Fruit fly (Drosophila melanogaster) whole organism, embryonic: ENCODE measurements around the gene CG11737.

Source experiments
- ATbp ChIP-seq: fragments of 200-800 bp; sonication (Bioruptor generic); optimal IDR thresholded peaks from 2 replicates; lab custom pipeline; 2017; ENCODE audit warnings: missing biosample characterization, mild to moderate bottlenecking, missing genetic modification characterization, missing genetic modification reagents
- Abd-B ChIP-seq: fragments of 200-800 bp; sonication (Bioruptor generic); optimal IDR thresholded peaks from 2 replicates; lab custom pipeline; 2018; ENCODE audit warnings: missing biosample characterization, mild to moderate bottlenecking, missing genetic modification characterization, moderate library complexity
- Asciz ChIP-seq: fragments of 200-800 bp; sonication (Bioruptor generic); optimal IDR thresholded peaks from 2 replicates; lab custom pipeline; 2017; ENCODE audit warnings: missing biosample characterization, mild to moderate bottlenecking, missing genetic modification characterization, missing genetic modification reagents
- CG10147 ChIP-seq: fragments of 200-800 bp; sonication (Bioruptor generic); optimal IDR thresholded peaks from 2 replicates; lab custom pipeline; 2019; ENCODE audit warnings: missing biosample characterization, mild to moderate bottlenecking, missing genetic modification characterization, moderate library complexity
- CG10979 ChIP-seq: fragments of 200-800 bp; sonication (Bioruptor generic); optimal IDR thresholded peaks from 2 replicates; lab custom pipeline; 2018; ENCODE audit warnings: missing biosample characterization, mild to moderate bottlenecking, missing genetic modification characterization, moderate library complexity
- CG11247 ChIP-seq: fragments of 200-800 bp; sonication (Bioruptor generic); IDR thresholded peaks from 2 replicates; pipeline ENCODE4 v1.3.6; 2022; ENCODE audit warnings: missing biosample characterization, missing genetic modification characterization
- CG11723 ChIP-seq: fragments of 200-800 bp; sonication (Bioruptor generic); optimal IDR thresholded peaks from 2 replicates; lab custom pipeline; 2017; ENCODE audit warnings: missing biosample characterization, mild to moderate bottlenecking, missing genetic modification characterization
- CG12391 ChIP-seq: fragments of 200-800 bp; sonication (Bioruptor generic); optimal IDR thresholded peaks from 3 replicates; lab custom pipeline; 2018; ENCODE audit warnings: missing biosample characterization, mild to moderate bottlenecking, missing genetic modification characterization, moderate library complexity
- CG14441 ChIP-seq: fragments of 200-800 bp; sonication (Bioruptor generic); IDR thresholded peaks from 2 replicates; pipeline ENCODE4 v1.3.6; 2022; ENCODE audit warnings: missing biosample characterization, missing genetic modification characterization
- CG14667 ChIP-seq: fragments of 200-800 bp; sonication (Bioruptor generic); IDR thresholded peaks from 2 replicates; pipeline ENCODE4 v1.3.6; 2022; ENCODE audit warnings: missing biosample characterization, missing genetic modification characterization
- CG16863 ChIP-seq: fragments of 200-800 bp; sonication (Bioruptor generic); optimal IDR thresholded peaks from 3 replicates; lab custom pipeline; 2016; ENCODE audit warnings: missing biosample characterization, missing genetic modification characterization
- CG17186 ChIP-seq: fragments of 200-800 bp; sonication (Bioruptor generic); optimal IDR thresholded peaks from 3 replicates; lab custom pipeline; 2017; ENCODE audit warnings: missing biosample characterization, missing genetic modification reagents, missing genetic modification characterization
- CG17912 ChIP-seq: fragments of 200-800 bp; sonication (Bioruptor generic); optimal IDR thresholded peaks from 2 replicates; lab custom pipeline; 2018; ENCODE audit warnings: missing biosample characterization, mild to moderate bottlenecking, missing genetic modification characterization
- CG2678 ChIP-seq: fragments of 200-800 bp; sonication (Bioruptor generic); optimal IDR thresholded peaks from 3 replicates; lab custom pipeline; 2019; ENCODE audit warnings: missing biosample characterization, mild to moderate bottlenecking, missing genetic modification characterization, moderate library complexity
- CG30020 ChIP-seq: fragments of 200-800 bp; optimal IDR thresholded peaks from 2 replicates; lab custom pipeline; 2019; ENCODE audit warnings: missing biosample characterization, mild to moderate bottlenecking, missing genetic modification characterization, moderate library complexity
- CG31441 ChIP-seq: fragments of 200-800 bp; sonication (Bioruptor generic); IDR thresholded peaks from 2 replicates; pipeline ENCODE4 v1.3.6; 2022; ENCODE audit warnings: missing biosample characterization, missing genetic modification characterization
- CG4707 ChIP-seq: fragments of 200-800 bp; sonication (Bioruptor generic); optimal IDR thresholded peaks from 2 replicates; lab custom pipeline; 2018; ENCODE audit warnings: missing biosample characterization, mild to moderate bottlenecking, missing genetic modification characterization, moderate library complexity
- CG7786 ChIP-seq: fragments of 200-800 bp; sonication (Bioruptor generic); optimal IDR thresholded peaks from 2 replicates; lab custom pipeline; 2016; ENCODE audit warnings: missing biosample characterization, missing genetic modification characterization
- CoRest ChIP-seq: fragments of 200-800 bp; sonication (Bioruptor generic); optimal IDR thresholded peaks from 3 replicates; lab custom pipeline; 2018; ENCODE audit warnings: missing biosample characterization, mild to moderate bottlenecking, missing genetic modification characterization, moderate library complexity
- D19A ChIP-seq: fragments of 200-800 bp; optimal IDR thresholded peaks from 3 replicates; lab custom pipeline; 2019; ENCODE audit warnings: missing biosample characterization, mild to moderate bottlenecking, missing genetic modification characterization, moderate library complexity
- HmgD ChIP-seq: fragments of 200-800 bp; sonication (Bioruptor generic); optimal IDR thresholded peaks from 3 replicates; lab custom pipeline; 2016; ENCODE audit warnings: missing biosample characterization, missing genetic modification characterization
- Hsf ChIP-seq: fragments of 200-800 bp; sonication (Bioruptor generic); optimal IDR thresholded peaks from 3 replicates; lab custom pipeline; 2016; ENCODE audit warnings: missing biosample characterization, missing genetic modification characterization
- Lpt ChIP-seq: fragments of >200 bp; optimal IDR thresholded peaks from 2 replicates; lab custom pipeline; 2018; ENCODE audit warnings: missing biosample characterization, missing genetic modification characterization
- Med ChIP-seq: fragments of 200-800 bp; sonication (Bioruptor generic); peaks from one replicate; lab custom pipeline; 2016; ENCODE audit warnings: missing biosample characterization, missing genetic modification characterization, mild to moderate bottlenecking, inconsistent platforms, moderate library complexity
- Nf-YA ChIP-seq: fragments of 200-800 bp; sonication (Bioruptor generic); IDR thresholded peaks from 2 replicates; pipeline ENCODE4 v1.3.6; 2022; ENCODE audit warnings: missing biosample characterization, missing genetic modification characterization
- Ptx1 ChIP-seq: fragments of 200-800 bp; sonication (Bioruptor generic); IDR thresholded peaks from 2 replicates; pipeline ENCODE4 v1.3.6; 2022; ENCODE audit warnings: missing biosample characterization, missing genetic modification characterization
- Rfx ChIP-seq: fragments of 200-800 bp; sonication (Bioruptor generic); IDR thresholded peaks from 2 replicates; pipeline ENCODE4 v1.3.6; 2022; ENCODE audit warnings: missing biosample characterization, missing genetic modification characterization
- Sox100B ChIP-seq: fragments of 200-800 bp; sonication (Bioruptor generic); optimal IDR thresholded peaks from 3 replicates; lab custom pipeline; 2018; ENCODE audit warnings: missing biosample characterization, mild to moderate bottlenecking, missing genetic modification characterization
- Sox102F ChIP-seq: fragments of 200-800 bp; sonication (Bioruptor generic); optimal IDR thresholded peaks from 2 replicates; lab custom pipeline; 2018; ENCODE audit warnings: missing biosample characterization, mild to moderate bottlenecking, missing genetic modification characterization, moderate library complexity
- Vsx1 ChIP-seq: fragments of 200-800 bp; sonication (Bioruptor generic); optimal IDR thresholded peaks from 2 replicates; lab custom pipeline; 2017; ENCODE audit warnings: missing biosample characterization, mild to moderate bottlenecking, missing genetic modification characterization, missing genetic modification reagents
- Xrp1 ChIP-seq: fragments of 200-800 bp; sonication (Bioruptor generic); IDR thresholded peaks from 2 replicates; pipeline ENCODE4 v1.3.6; 2022; ENCODE audit warnings: missing biosample characterization, missing genetic modification characterization
- al ChIP-seq: fragments of 200-800 bp; sonication (Bioruptor generic); IDR thresholded peaks from 2 replicates; pipeline ENCODE4 v1.3.6; 2022; ENCODE audit warnings: missing biosample characterization, missing genetic modification characterization
- amos ChIP-seq: fragments of 200-800 bp; sonication (Bioruptor generic); IDR thresholded peaks from 2 replicates; pipeline ENCODE4 v1.3.6; 2022; ENCODE audit warnings: missing biosample characterization, missing genetic modification characterization; ENCODE audit not compliant: partially characterized antibody
- bsh ChIP-seq, 2 experiments: fragments of 200-800 bp; sonication (Bioruptor generic); optimal IDR thresholded peaks; 2 replicates each; lab custom pipeline; 2017 to 2018; ENCODE audit warnings: mild to moderate bottlenecking in 2 of 2, missing biosample characterization in 2 of 2, missing genetic modification characterization in 2 of 2, moderate library complexity in 1 of 2
- chn ChIP-seq: fragments of 200-800 bp; sonication (Bioruptor generic); optimal IDR thresholded peaks from 2 replicates; lab custom pipeline; 2016; ENCODE audit warnings: missing biosample characterization, missing genetic modification characterization
- croc ChIP-seq: fragments of 200-800 bp; sonication (Bioruptor generic); conservative IDR thresholded peaks from 3 replicates; pipeline ENCODE4 v1.3.6; 2022; ENCODE audit warnings: missing biosample characterization, missing genetic modification characterization
- crol ChIP-seq: fragments of 200-800 bp; sonication (Bioruptor generic); IDR thresholded peaks from 2 replicates; pipeline ENCODE4 v1.3.6; 2022; ENCODE audit warnings: missing biosample characterization, missing genetic modification characterization
- fd3F ChIP-seq: fragments of 200-800 bp; sonication (Bioruptor generic); optimal IDR thresholded peaks from 2 replicates; lab custom pipeline; 2018; ENCODE audit warnings: missing biosample characterization, mild to moderate bottlenecking, missing genetic modification characterization, moderate library complexity
- grau ChIP-seq: fragments of 200-800 bp; optimal IDR thresholded peaks from 3 replicates; lab custom pipeline; 2019; ENCODE audit warnings: missing biosample characterization, mild to moderate bottlenecking, missing genetic modification characterization, moderate library complexity
- hb ChIP-seq: fragments of 200-800 bp; sonication (Bioruptor generic); IDR thresholded peaks from 3 replicates; pipeline ENCODE4 v1.3.6; 2022; ENCODE audit warnings: missing biosample characterization, missing genetic modification characterization; ENCODE audit not compliant: partially characterized antibody
- inv ChIP-seq: fragments of 200-800 bp; sonication (Bioruptor generic); IDR thresholded peaks from 2 replicates; pipeline ENCODE4 v1.3.6; 2022; ENCODE audit warnings: missing biosample characterization, missing genetic modification characterization; ENCODE audit not compliant: partially characterized antibody
- jing ChIP-seq: fragments of 200-800 bp; sonication (Bioruptor generic); optimal IDR thresholded peaks from 2 replicates; lab custom pipeline; 2018; ENCODE audit warnings: missing biosample characterization, mild to moderate bottlenecking, missing genetic modification characterization
- lmd ChIP-seq: fragments of 200-800 bp; sonication (Bioruptor generic); IDR thresholded peaks from 2 replicates; pipeline ENCODE4 v1.3.6; 2022; ENCODE audit warnings: missing biosample characterization, missing genetic modification characterization
- nerfin-1 ChIP-seq: fragments of 200-800 bp; sonication (Bioruptor generic); optimal IDR thresholded peaks from 3 replicates; lab custom pipeline; 2019; ENCODE audit warnings: missing biosample characterization, mild to moderate bottlenecking, missing genetic modification characterization, moderate library complexity
- nmo ChIP-seq: fragments of 200-800 bp; sonication (Bioruptor generic); optimal IDR thresholded peaks from 2 replicates; lab custom pipeline; 2018; ENCODE audit warnings: missing biosample characterization, mild to moderate bottlenecking, missing genetic modification characterization, moderate library complexity
- oc ChIP-seq: fragments of 200-800 bp; sonication (Bioruptor generic); optimal IDR thresholded peaks from 2 replicates; lab custom pipeline; 2018; ENCODE audit warnings: missing biosample characterization, mild to moderate bottlenecking, missing genetic modification characterization, moderate library complexity
- phol ChIP-seq: fragments of 200-800 bp; sonication (Bioruptor generic); optimal IDR thresholded peaks from 3 replicates; lab custom pipeline; 2018; ENCODE audit warnings: missing biosample characterization, mild to moderate bottlenecking, missing genetic modification characterization, moderate library complexity
- slp2 ChIP-seq: fragments of 200-800 bp; sonication (Bioruptor generic); optimal IDR thresholded peaks from 2 replicates; lab custom pipeline; 2016; ENCODE audit warnings: missing biosample characterization, missing genetic modification characterization
- stc ChIP-seq: fragments of 200-800 bp; sonication (Bioruptor generic); IDR thresholded peaks from 2 replicates; pipeline ENCODE4 v1.3.6; 2022; ENCODE audit warnings: missing biosample characterization, missing genetic modification characterization
- tx ChIP-seq: fragments of 200-800 bp; sonication (Bioruptor generic); optimal IDR thresholded peaks from 2 replicates; lab custom pipeline; 2016; ENCODE audit warnings: missing biosample characterization, missing genetic modification characterization
- wor ChIP-seq: fragments of 200-800 bp; sonication (Bioruptor generic); IDR thresholded peaks from 2 replicates; pipeline ENCODE4 v1.3.6; 2022; ENCODE audit warnings: missing biosample characterization, missing genetic modification characterization

The CG11737 gene

DNA sequence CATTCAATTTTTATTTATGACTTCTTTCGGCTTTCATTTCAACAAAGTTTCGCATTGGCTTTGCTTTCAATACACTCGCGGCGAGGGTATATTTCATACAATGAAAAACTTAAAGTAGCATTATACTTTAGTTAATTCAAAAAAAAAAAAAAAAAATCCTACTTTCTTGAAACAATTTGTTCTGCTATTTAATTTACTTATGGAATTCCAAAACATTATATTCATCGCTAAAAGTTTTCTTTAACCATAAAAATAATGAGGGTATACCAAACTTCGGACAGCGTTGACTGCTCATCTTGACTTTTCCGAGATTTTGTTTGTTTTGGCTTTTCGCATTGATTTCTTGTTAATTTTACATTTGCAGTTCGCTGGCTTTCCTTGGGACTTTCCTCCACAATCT, 47.1 kb upstream of the CG11737 start (continued):
- TF ChIP-seq CG17186 (GFP tag; lab: Kevin White, UChicago) (no peak), CG16863 (GFP tag; lab: Kevin White, UChicago) (no peak), Ptx1 (GFP tag; lab: Robert Waterston, UW) (peak; percentile 49), D19A (tag; lab: Kevin White, UChicago) (peak; percentile 75), CG12391 (peak; percentile 39), jing (GFP tag; lab: Kevin White, UChicago) (no peak), Vsx1 (GFP tag; lab: Kevin White, UChicago) (no peak), Rfx (no peak), Med (GFP tag; lab: Kevin White, UChicago) (no peak), nerfin-1 (tag; lab: Kevin White, UChicago) (no peak), CG31441 (GFP tag; lab: Robert Waterston, UW) (peak; percentile 38; the same call in 1 of the 2 replicates), al (GFP tag; lab: Robert Waterston, UW) (no peak), CoRest (tag; lab: Kevin White, UChicago) (peak; percentile 26), chn (no peak), CG7786 (GFP tag; lab: Kevin White, UChicago) (no peak), stc (peak; percentile 44; the same call in 1 of the 2 replicates), inv (no peak), hb (GFP tag; lab: Robert Waterston, UW) (no peak), CG17912 (GFP tag; lab: Kevin White, UChicago) (no peak), bsh (GFP tag; optimal IDR thresholded peaks at IDR 0.05; lab: Kevin White, UChicago) (peak in 1 of 2 experiments; percentile 15), grau (tag; lab: Kevin White, UChicago) (peak; percentile 46), croc (GFP tag; lab: Robert Waterston, UW) (no peak), Sox100B (GFP tag; lab: Kevin White, UChicago) (peak; percentile 32), CG10147 (GFP tag; lab: Kevin White, UChicago) (no peak), Hsf (no peak), Nf-YA (GFP tag; lab: Robert Waterston, UW) (no peak), tx (GFP tag; lab: Kevin White, UChicago) (no peak), phol (peak; percentile 28), wor (no peak), CG2678 (tag; lab: Kevin White, UChicago) (peak; percentile 51), CG10979 (tag; lab: Kevin White, UChicago) (no peak), CG11247 (no peak), crol (GFP tag; lab: Robert Waterston, UW) (no peak), Lpt (GFP tag; lab: Kevin White, UChicago) (no peak), Sox102F (GFP tag; lab: Kevin White, UChicago) (peak; percentile 66), Xrp1 (GFP tag; lab: Robert Waterston, UW) (peak; percentile 27; the same call in 1 of the 2 replicates), amos (GFP tag; lab: Robert Waterston, UW) (no peak), oc (tag; lab: Kevin White, UChicago) (no peak), fd3F (GFP tag; lab: Kevin White, UChicago) (peak; percentile 12), lmd (GFP tag; lab: Robert Waterston, UW) (0 out of 2 replicates have a peak, but pooled peaks have one; percentile 25), CG14441 (GFP tag; lab: Robert Waterston, UW) (peak; percentile 29; the same call in 1 of the 2 replicates), HmgD (GFP tag; lab: Kevin White, UChicago) (no peak), ATbp (no peak), CG14667 (no peak), nmo (peak; percentile 41), Abd-B (GFP tag; lab: Kevin White, UChicago) (no peak), CG4707 (GFP tag; lab: Kevin White, UChicago) (no peak), CG11723 (GFP tag; lab: Kevin White, UChicago) (no peak), Asciz (GFP tag; lab: Kevin White, UChicago) (no peak), CG30020 (tag; lab: Kevin White, UChicago) (no peak), slp2 (GFP tag; lab: Kevin White, UChicago) (no peak)
